Fruit fly (Drosophila melanogaster) whole organism, prepupa: ENCODE results near the gene CG4069.
A peak's percentile ranks its signal among the peaks of the same experiment; 100 is the strongest.

ENCODE experiments used
- Blimp-1 ChIP-seq: fragments of 200-800 bp; sonication (Bioruptor generic); optimal IDR thresholded peaks from 3 replicates; lab custom pipeline; 2017; ENCODE audit warnings: missing biosample characterization, missing genetic modification characterization, mild to moderate bottlenecking, moderate library complexity, missing genetic modification reagents
- CG10669 ChIP-seq: fragments of 200-800 bp; sonication (Bioruptor generic); optimal IDR thresholded peaks from 3 replicates; lab custom pipeline; 2018; ENCODE audit warnings: missing biosample characterization, mild to moderate bottlenecking, missing genetic modification characterization, moderate library complexity
- CG11294 ChIP-seq: fragments of 200-800 bp; sonication (Bioruptor generic); IDR thresholded peaks from 2 replicates; pipeline ENCODE4 v1.3.6; 2022; ENCODE audit warnings: missing biosample characterization, missing genetic modification characterization
- CG11762 ChIP-seq: fragments of 200-800 bp; sonication (Bioruptor generic); optimal IDR thresholded peaks from 3 replicates; lab custom pipeline; 2016; ENCODE audit warnings: missing biosample characterization, missing genetic modification characterization; ENCODE audit not compliant: insufficient read depth
- CG11902 ChIP-seq: fragments of 200-800 bp; sonication (Bioruptor generic); optimal IDR thresholded peaks from 3 replicates; lab custom pipeline; 2016; ENCODE audit warnings: missing biosample characterization, missing genetic modification characterization
- CG15336 ChIP-seq: fragments of 200-800 bp; sonication (Bioruptor generic); IDR thresholded peaks from 2 replicates; pipeline ENCODE4 v1.3.6; 2022; ENCODE audit warnings: missing biosample characterization, missing genetic modification characterization
- CG1621 ChIP-seq: fragments of 200-800 bp; sonication (Bioruptor generic); optimal IDR thresholded peaks from 3 replicates; lab custom pipeline; 2018; ENCODE audit warnings: missing biosample characterization, mild to moderate bottlenecking, missing genetic modification characterization
- CG16779 ChIP-seq: fragments of 200-800 bp; sonication (Bioruptor generic); optimal IDR thresholded peaks from 3 replicates; lab custom pipeline; 2017; ENCODE audit warnings: missing biosample characterization, mild to moderate bottlenecking, missing genetic modification characterization
- CG3032 ChIP-seq: fragments of 200-800 bp; optimal IDR thresholded peaks from 2 replicates; lab custom pipeline; 2019; ENCODE audit warnings: missing biosample characterization, mild to moderate bottlenecking, missing genetic modification characterization, moderate library complexity
- CG31627 ChIP-seq: fragments of 200-800 bp; sonication (Bioruptor generic); optimal IDR thresholded peaks from 3 replicates; lab custom pipeline; 2016; ENCODE audit warnings: missing biosample characterization, missing genetic modification characterization
- CG32006 ChIP-seq: fragments of 200-800 bp; sonication (Bioruptor generic); optimal IDR thresholded peaks from 3 replicates; lab custom pipeline; 2017; ENCODE audit warnings: missing biosample characterization, mild to moderate bottlenecking, missing genetic modification characterization
- CG34406 ChIP-seq: fragments of 200-800 bp; sonication (Bioruptor generic); optimal IDR thresholded peaks from 3 replicates; lab custom pipeline; 2016; ENCODE audit warnings: missing biosample characterization, missing genetic modification characterization
- CG3919 ChIP-seq: fragments of 200-800 bp; sonication (Bioruptor generic); optimal IDR thresholded peaks from 3 replicates; lab custom pipeline; 2016; ENCODE audit warnings: missing biosample characterization, missing genetic modification characterization
- CG6163 ChIP-seq: fragments of 200-800 bp; sonication (Bioruptor generic); IDR thresholded peaks from 3 replicates; pipeline ENCODE4 v1.3.6; 2022; ENCODE audit warnings: missing biosample characterization, missing genetic modification characterization
- CG6276 ChIP-seq: fragments of 200-800 bp; sonication (Bioruptor generic); optimal IDR thresholded peaks from 2 replicates; lab custom pipeline; 2017; ENCODE audit warnings: missing biosample characterization, mild to moderate bottlenecking, missing genetic modification characterization
- CG6792 ChIP-seq: fragments of 200-800 bp; sonication (Bioruptor generic); optimal IDR thresholded peaks from 3 replicates; lab custom pipeline; 2016; ENCODE audit warnings: missing biosample characterization, missing genetic modification characterization
- CG8119 ChIP-seq: fragments of 200-800 bp; sonication (Bioruptor generic); IDR thresholded peaks from 3 replicates; pipeline ENCODE4 v1.3.6; 2022; ENCODE audit warnings: missing biosample characterization, missing genetic modification characterization
- CG8319 ChIP-seq: fragments of 200-800 bp; sonication (Bioruptor generic); optimal IDR thresholded peaks from 3 replicates; lab custom pipeline; 2016; ENCODE audit warnings: missing biosample characterization, missing genetic modification characterization
- CG8632 ChIP-seq: fragments of 200-800 bp; sonication (Bioruptor generic); optimal IDR thresholded peaks from 3 replicates; lab custom pipeline; 2016; ENCODE audit warnings: missing biosample characterization, missing genetic modification characterization
- Eip75B ChIP-seq: fragments of 200-800 bp; sonication (Bioruptor generic); optimal IDR thresholded peaks from 3 replicates; lab custom pipeline; 2016; ENCODE audit warnings: missing biosample characterization, missing genetic modification characterization
- Eip78C ChIP-seq: fragments of 200-800 bp; sonication (Bioruptor generic); peaks from one replicate; lab custom pipeline; 2016; ENCODE audit warnings: missing biosample characterization, missing genetic modification characterization
- Eip93F ChIP-seq: fragments of 200-800 bp; sonication (Bioruptor generic); optimal IDR thresholded peaks from 2 replicates; lab custom pipeline; 2016; ENCODE audit warnings: missing biosample characterization, mild to moderate bottlenecking, missing genetic modification characterization
- Ets21C ChIP-seq: fragments of 200-800 bp; sonication (Bioruptor generic); optimal IDR thresholded peaks from 3 replicates; lab custom pipeline; 2016; ENCODE audit warnings: missing biosample characterization, missing genetic modification characterization
- Hr38 ChIP-seq: sonication (Bioruptor generic); optimal IDR thresholded peaks from 2 replicates; lab custom pipeline; 2016; ENCODE audit warnings: missing biosample characterization, missing genetic modification characterization
- Hr4 ChIP-seq: fragments of 200-800 bp; sonication (Bioruptor generic); optimal IDR thresholded peaks from 3 replicates; lab custom pipeline; 2016; ENCODE audit warnings: missing biosample characterization, missing genetic modification characterization
- Lpt ChIP-seq: fragments of 200-800 bp; sonication (Bioruptor generic); optimal IDR thresholded peaks from 3 replicates; lab custom pipeline; 2016; ENCODE audit warnings: missing biosample characterization, missing genetic modification characterization
- OdsH ChIP-seq: fragments of 200-800 bp; sonication (Bioruptor generic); optimal IDR thresholded peaks from 3 replicates; lab custom pipeline; 2016; ENCODE audit warnings: missing biosample characterization, missing genetic modification characterization
- Smox ChIP-seq: fragments of 200-800 bp; sonication (Bioruptor generic); optimal IDR thresholded peaks from 3 replicates; lab custom pipeline; 2016; ENCODE audit warnings: missing biosample characterization, missing genetic modification characterization
- Sox102F ChIP-seq: fragments of 200-800 bp; sonication (Bioruptor generic); optimal IDR thresholded peaks from 2 replicates; lab custom pipeline; 2016; ENCODE audit warnings: missing biosample characterization, mild to moderate bottlenecking, missing genetic modification characterization
- Sox14 ChIP-seq: fragments of 200-800 bp; sonication (Bioruptor generic); optimal IDR thresholded peaks from 3 replicates; lab custom pipeline; 2016; ENCODE audit warnings: missing biosample characterization, missing genetic modification characterization
- Sox15 ChIP-seq: fragments of 200-800 bp; sonication (Bioruptor generic); optimal IDR thresholded peaks from 3 replicates; lab custom pipeline; 2016; ENCODE audit warnings: missing biosample characterization, missing genetic modification characterization
- acj6 ChIP-seq: fragments of 200-800 bp; sonication (Bioruptor generic); optimal IDR thresholded peaks from 3 replicates; lab custom pipeline; 2016; ENCODE audit warnings: missing biosample characterization, missing genetic modification characterization
- cyc ChIP-seq: fragments of 200-800 bp; sonication (Bioruptor generic); optimal IDR thresholded peaks from 3 replicates; lab custom pipeline; 2016; ENCODE audit warnings: missing biosample characterization, missing genetic modification characterization
- dsx ChIP-seq: fragments of 200-800 bp; optimal IDR thresholded peaks from 3 replicates; lab custom pipeline; 2019; ENCODE audit warnings: missing biosample characterization, mild to moderate bottlenecking, missing genetic modification characterization, moderate library complexity; ENCODE audit not compliant: poor library complexity, severe bottlenecking
- eg ChIP-seq: fragments of 200-800 bp; sonication (Bioruptor generic); IDR thresholded peaks from 3 replicates; pipeline ENCODE4 v1.3.6; 2022; ENCODE audit warnings: missing biosample characterization, missing genetic modification characterization
- esn ChIP-seq: fragments of 200-800 bp; sonication (Bioruptor generic); optimal IDR thresholded peaks from 2 replicates; lab custom pipeline; 2016; ENCODE audit warnings: missing biosample characterization, mild to moderate bottlenecking, missing genetic modification characterization, moderate library complexity
- fd85E ChIP-seq: fragments of 200-800 bp; sonication (Bioruptor generic); optimal IDR thresholded peaks from 3 replicates; lab custom pipeline; 2016; ENCODE audit warnings: missing biosample characterization, missing genetic modification characterization
- fkh ChIP-seq: fragments of 200-800 bp; sonication (Bioruptor generic); optimal IDR thresholded peaks from 3 replicates; lab custom pipeline; 2017; ENCODE audit warnings: missing biosample characterization, mild to moderate bottlenecking, missing genetic modification characterization, moderate library complexity
- lz ChIP-seq: fragments of 200-800 bp; sonication (Bioruptor generic); optimal IDR thresholded peaks from 3 replicates; lab custom pipeline; 2016; ENCODE audit warnings: missing biosample characterization, missing genetic modification characterization
- net ChIP-seq: fragments of 200-800 bp; sonication (Bioruptor generic); optimal IDR thresholded peaks from 3 replicates; lab custom pipeline; 2016; ENCODE audit warnings: missing biosample characterization, missing genetic modification characterization
- pdm3 ChIP-seq: fragments of 200-800 bp; sonication (Bioruptor generic); optimal IDR thresholded peaks from 3 replicates; lab custom pipeline; 2016; ENCODE audit warnings: missing biosample characterization, missing genetic modification characterization
- salr ChIP-seq, 2 experiments: fragments of 200-800 bp; sonication (Bioruptor generic); optimal IDR thresholded peaks; 3 replicates each; lab custom pipeline; 2016 to 2018; ENCODE audit warnings: missing biosample characterization in 2 of 2, missing genetic modification characterization in 2 of 2, mild to moderate bottlenecking in 1 of 2
- spab ChIP-seq: fragments of 200-800 bp; sonication (Bioruptor generic); optimal IDR thresholded peaks from 2 replicates; lab custom pipeline; 2017; ENCODE audit warnings: missing biosample characterization, mild to moderate bottlenecking, missing genetic modification characterization, missing genetic modification reagents
- topi ChIP-seq: fragments of 200-800 bp; sonication (Bioruptor generic); optimal IDR thresholded peaks from 3 replicates; lab custom pipeline; 2016; ENCODE audit warnings: missing biosample characterization, missing genetic modification characterization
- vri ChIP-seq: fragments of 200-800 bp; sonication (Bioruptor generic); optimal IDR thresholded peaks from 3 replicates; lab custom pipeline; 2016; ENCODE audit warnings: missing biosample characterization, mild to moderate bottlenecking, missing genetic modification characterization

The CG4069 gene

dm6 chr3L:12496428-12497344 lies 40.4 kb downstream of the CG4069 start, which contains the start of gene CG10657:
Gene CG10657, minus strand, starts transcription at chr3L:12497216.
- TF ChIP-seq OdsH (GFP tag; lab: Kevin White, UChicago) (peak; percentile 30), Hr4 (GFP tag; lab: Kevin White, UChicago) (peak; percentile 22), CG8632 (peak; percentile 4), eg (GFP tag; lab: Robert Waterston, UW) (peak; percentile 69; the same call in 2 of the 3 replicates), Blimp-1 (GFP tag; lab: Kevin White, UChicago) (peak; percentile 97), Sox102F (GFP tag; lab: Kevin White, UChicago) (no peak), Eip78C (GFP tag; lab: Kevin White, UChicago) (peak; percentile 43), topi (no peak), Sox14 (no peak), CG6276 (peak; percentile 59), CG15336 (GFP tag; lab: Robert Waterston, UW) (peak; percentile 58; the same call in 1 of the 2 replicates), CG8319 (GFP tag; lab: Kevin White, UChicago) (no peak), CG1621 (tag; lab: Kevin White, UChicago) (peak; percentile 28), salr (GFP tag; optimal IDR thresholded peaks at IDR 0.05; lab: Kevin White, UChicago) (peak in 1 of 2 experiments; percentile 29), vri (peak; percentile 66), CG3032 (no peak), fkh (no peak), CG10669 (GFP tag; lab: Kevin White, UChicago) (no peak), CG8119 (GFP tag; lab: Robert Waterston, UW) (peak; percentile 77), CG11762 (GFP tag; lab: Kevin White, UChicago) (peak; percentile 3), CG32006 (GFP tag; lab: Kevin White, UChicago) (peak; percentile 70)

dm6 chr3L:12495312-12495725 lies 41.8 kb downstream of the CG4069 start:
- TF ChIP-seq Eip93F (peak; percentile 74), Ets21C (GFP tag; lab: Kevin White, UChicago) (peak; percentile 83), CG6163 (peak; percentile 56; the same call in 1 of the 3 replicates), CG3919 (GFP tag; lab: Kevin White, UChicago) (peak; percentile 89), CG34406 (peak; percentile 84), Lpt (GFP tag; lab: Kevin White, UChicago) (peak; percentile 86), net (GFP tag; lab: Kevin White, UChicago) (peak; percentile 89), CG11294 (GFP tag; lab: Robert Waterston, UW) (peak; percentile 59), Hr38 (GFP tag; lab: Kevin White, UChicago) (no peak), acj6 (GFP tag; lab: Kevin White, UChicago) (peak; percentile 90), Sox102F (GFP tag; lab: Kevin White, UChicago) (peak; percentile 91), CG11762 (GFP tag; lab: Kevin White, UChicago) (peak; percentile 83), fd85E (GFP tag; lab: Kevin White, UChicago) (peak; percentile 33), esn (GFP tag; lab: Kevin White, UChicago) (peak; percentile 95), CG11902 (peak; percentile 78), CG3032 (peak; percentile 86), Sox15 (GFP tag; lab: Kevin White, UChicago) (peak; percentile 78), CG1621 (tag; lab: Kevin White, UChicago) (peak; percentile 60), cyc (GFP tag; lab: Kevin White, UChicago) (peak; percentile 88), Smox (GFP tag; lab: Kevin White, UChicago) (peak; percentile 92), CG31627 (GFP tag; lab: Kevin White, UChicago) (peak; percentile 90), vri (peak; percentile 84), fkh (no peak), CG6792 (GFP tag; lab: Kevin White, UChicago) (peak; percentile 86), dsx (peak; percentile 80), CG10669 (GFP tag; lab: Kevin White, UChicago) (peak; percentile 81), pdm3 (GFP tag; lab: Kevin White, UChicago) (peak; percentile 83), salr (GFP tag; optimal IDR thresholded peaks at IDR 0.05; lab: Kevin White, UChicago) (peak; percentile 20 to 90), Blimp-1 (GFP tag; lab: Kevin White, UChicago) (peak; percentile 87), CG15336 (GFP tag; lab: Robert Waterston, UW) (peak; percentile 87), lz (GFP tag; lab: Kevin White, UChicago) (peak; percentile 91), spab (GFP tag; lab: Kevin White, UChicago) (peak; percentile 83), CG32006 (GFP tag; lab: Kevin White, UChicago) (peak; percentile 95), Sox14 (peak; percentile 91), CG16779 (tag; lab: Kevin White, UChicago) (peak; percentile 72), CG8119 (GFP tag; lab: Robert Waterston, UW) (peak; percentile 90), eg (GFP tag; lab: Robert Waterston, UW) (peak; percentile 74), CG8319 (GFP tag; lab: Kevin White, UChicago) (peak; percentile 68), Eip75B (GFP tag; lab: Kevin White, UChicago) (peak; percentile 88)
